Fruit fly (Drosophila melanogaster): ENCODE data around the gene ergic53.

Gene ergic53

DNA sequence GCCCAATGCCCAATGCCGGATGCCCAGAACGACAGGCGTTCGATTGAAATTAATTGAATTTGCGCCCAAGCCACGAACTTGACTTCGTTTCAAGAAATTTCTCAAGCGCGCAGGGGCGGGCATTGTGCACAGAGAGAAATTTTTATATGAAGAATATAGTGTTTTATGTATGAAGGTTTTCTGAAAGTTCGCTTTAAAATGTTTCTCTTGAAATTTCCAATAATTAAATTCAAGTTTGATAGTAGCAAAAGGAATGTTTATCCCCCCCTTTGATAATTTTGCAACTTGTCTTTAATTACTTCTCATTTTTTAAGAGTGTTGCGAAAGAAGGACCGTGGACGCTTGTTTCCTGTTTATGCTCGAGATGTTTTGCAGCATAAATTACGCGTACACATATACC is 9.1 kb downstream of the ergic53 start (continued):
- TF ChIP-seq Dip3 (GFP tag; optimal IDR thresholded peaks at IDR 0.05) (no peak), dmrt99B (tag; optimal IDR thresholded peaks at IDR 0.05) (peak; percentile 45), Gsc (GFP tag; IDR thresholded peaks at IDR 0.05) (no peak), lilli (GFP tag; optimal IDR thresholded peaks at IDR 0.05) (no peak), bsh (GFP tag; optimal IDR thresholded peaks at IDR 0.05) (peak in 1 of 2 experiments; percentile 57), az2 (GFP tag; optimal IDR thresholded peaks at IDR 0.05) (no peak), slp2 (GFP tag; optimal IDR thresholded peaks at IDR 0.05) (no peak), CG17186 (GFP tag; optimal IDR thresholded peaks at IDR 0.05) (no peak), CG11398 (GFP tag; optimal IDR thresholded peaks at IDR 0.05) (no peak), CG16815 (GFP tag; optimal IDR thresholded peaks at IDR 0.05) (no peak), CG3065 (GFP tag; optimal IDR thresholded peaks at IDR 0.05) (no peak), CG6854 (GFP tag; optimal IDR thresholded peaks at IDR 0.05) (no peak), HLHmδ (GFP tag; optimal IDR thresholded peaks at IDR 0.05) (no peak), CG6272 (GFP tag; IDR thresholded peaks at IDR 0.05) (no peak), Gug (GFP tag; IDR thresholded peaks at IDR 0.05) (no peak), CG17359 (tag; optimal IDR thresholded peaks at IDR 0.05) (peak; percentile 32), Abd-B (GFP tag; optimal IDR thresholded peaks at IDR 0.05) (no peak), CG6654 (GFP tag; optimal IDR thresholded peaks at IDR 0.05) (no peak), Dll (GFP tag; IDR thresholded peaks at IDR 0.05; ENCODE audit: partially characterized antibody) (no peak), CG13123 (GFP tag; optimal IDR thresholded peaks at IDR 0.05) (no peak), CG4707 (GFP tag; optimal IDR thresholded peaks at IDR 0.05) (no peak), CG9215 (GFP tag; IDR thresholded peaks at IDR 0.05) (no peak), CG4617 (GFP tag; optimal IDR thresholded peaks at IDR 0.05; ENCODE audit: borderline replicate concordance) (no peak), CG10209 (GFP tag; optimal IDR thresholded peaks at IDR 0.05) (no peak), disco-r (GFP tag; optimal IDR thresholded peaks at IDR 0.05) (no peak), CG7928 (GFP tag; optimal IDR thresholded peaks at IDR 0.05) (no peak), CoRest (tag; optimal IDR thresholded peaks at IDR 0.05) (peak; percentile 5), BtbVII (GFP tag; optimal IDR thresholded peaks at IDR 0.05) (no peak), Hr51 (GFP tag; optimal IDR thresholded peaks at IDR 0.05) (peak in 1 of 2 experiments; percentile 32), CG33557 (GFP tag; optimal IDR thresholded peaks at IDR 0.05) (peak; percentile 24), gcm2 (GFP tag; optimal IDR thresholded peaks at IDR 0.05) (no peak), Vsx1 (GFP tag; optimal IDR thresholded peaks at IDR 0.05) (no peak), Hr39 (optimal IDR thresholded peaks at IDR 0.05) (no peak), CG6813 (GFP tag; optimal IDR thresholded peaks at IDR 0.05) (no peak), CG8388 (GFP tag; optimal IDR thresholded peaks at IDR 0.05) (no peak), ftz-f1 (GFP tag; optimal IDR thresholded peaks at IDR 0.05) (no peak), gsb-n (tag; optimal IDR thresholded peaks at IDR 0.05) (no peak), CG8089 (GFP tag; optimal IDR thresholded peaks at IDR 0.05) (no peak), Asciz (GFP tag; optimal IDR thresholded peaks at IDR 0.05) (no peak), Myb (GFP tag; optimal IDR thresholded peaks at IDR 0.05) (no peak), Sox100B (GFP tag; optimal IDR thresholded peaks at IDR 0.05) (peak; percentile 5), rib (GFP tag; IDR thresholded peaks at IDR 0.05) (no peak), luna (GFP tag; optimal IDR thresholded peaks at IDR 0.05) (no peak), jing (GFP tag; optimal IDR thresholded peaks at IDR 0.05) (no peak), prd (optimal IDR thresholded peaks at IDR 0.05) (no peak), prd (GFP tag; IDR thresholded peaks at IDR 0.05) (peak; percentile 19; the same call in 1 of the 3 replicates), CG33213 (GFP tag; optimal IDR thresholded peaks at IDR 0.05) (no peak), Rx (GFP tag; IDR thresholded peaks at IDR 0.05) (no peak), CG15269 (tag; optimal IDR thresholded peaks at IDR 0.05) (no peak), jumu (GFP tag; optimal IDR thresholded peaks at IDR 0.05) (no peak), run (tag; optimal IDR thresholded peaks at IDR 0.05) (no peak), CG3407 (GFP tag; optimal IDR thresholded peaks at IDR 0.05) (no peak)

Measured in whole organism, embryonic.